Fruit fly (Drosophila melanogaster) whole organism, pupa: ENCODE measurements around the gene ogre.

Experiments
- CG17806 ChIP-seq: fragments of 200-800 bp; sonication (Bioruptor generic); optimal IDR thresholded peaks from 2 replicates; lab custom pipeline; 2018; ENCODE audit warnings: missing biosample characterization, mild to moderate bottlenecking, missing genetic modification characterization, moderate library complexity
- Pif1A ChIP-seq: fragments of 200-800 bp; sonication (Bioruptor generic); optimal IDR thresholded peaks from 3 replicates; lab custom pipeline; 2016; ENCODE audit warnings: missing biosample characterization, missing genetic modification characterization

DNA sequence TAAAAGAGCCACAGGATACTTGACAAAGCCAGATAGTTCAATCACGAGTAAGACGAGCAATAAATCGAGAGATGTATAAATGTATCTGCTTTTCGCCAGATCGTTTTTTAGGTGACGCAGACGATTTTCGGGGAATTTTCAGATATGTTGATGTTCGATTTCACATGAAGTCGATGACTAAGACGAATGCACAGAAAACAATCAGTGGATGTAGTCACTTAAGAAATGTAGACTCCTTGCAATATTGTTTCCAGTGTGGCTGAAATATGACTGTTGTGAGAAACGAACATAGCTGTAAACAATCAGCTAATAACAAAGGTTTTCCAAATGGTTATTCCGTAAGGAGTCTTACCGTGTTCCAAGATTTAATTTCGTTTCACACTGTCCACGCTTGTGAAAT lies 5.0 kb upstream of the ogre start:
- no peak for TF ChIP-seq Pif1A (GFP tag; lab: Kevin White, UChicago)
- TF ChIP-seq CG17806 (tag; lab: Kevin White, UChicago): no peak
